Worm (Caenorhabditis elegans) whole organism, L2 larva: ENCODE measurements around the gene ugt-1.
A peak's percentile ranks its signal among the peaks of the same experiment; 100 is the strongest.

ENCODE experiments used
- C34F6.9 ChIP-seq: fragments of 150-350 bp; optimal IDR thresholded peaks from 2 replicates; lab custom pipeline; 2014; ENCODE audit warnings: missing biosample characterization, missing genetic modification characterization
- R02D3.7 ChIP-seq: fragments of 150-350 bp; optimal IDR thresholded peaks from 2 replicates; lab custom pipeline; 2014; ENCODE audit warnings: missing biosample characterization, missing genetic modification characterization
- ZK546.5 ChIP-seq: sonication (generic microtip); optimal IDR thresholded peaks from 2 replicates; lab custom pipeline; 2017; ENCODE audit warnings: missing biosample characterization, missing genetic modification characterization
- alr-1 ChIP-seq: fragments of 150-350 bp; optimal IDR thresholded peaks from 2 replicates; lab custom pipeline; 2014; ENCODE audit warnings: missing biosample characterization, missing genetic modification characterization
- aly-2 ChIP-seq: fragments of 150-350 bp; optimal IDR thresholded peaks from 2 replicates; lab custom pipeline; 2014; ENCODE audit warnings: missing biosample characterization, missing genetic modification characterization
- blmp-1 ChIP-seq: sonication (generic microtip); optimal IDR thresholded peaks from 2 replicates; lab custom pipeline; 2017; ENCODE audit warnings: missing genetic modification characterization, mild to moderate bottlenecking, missing compliant biosample characterization, antibody characterized with exemption, moderate library complexity; ENCODE audit not compliant: insufficient read depth
- ceh-82 ChIP-seq: fragments of 150-350 bp; optimal IDR thresholded peaks from 2 replicates; lab custom pipeline; 2014; ENCODE audit warnings: missing biosample characterization, missing genetic modification characterization
- crh-2 ChIP-seq: sonication (generic microtip); optimal IDR thresholded peaks from 2 replicates; lab custom pipeline; 2017; ENCODE audit warnings: missing biosample characterization, missing genetic modification characterization
- dmd-4 ChIP-seq: sonication (generic microtip); optimal IDR thresholded peaks from 2 replicates; lab custom pipeline; 2017; ENCODE audit warnings: missing biosample characterization, missing genetic modification characterization
- elt-3 ChIP-seq: sonication (generic microtip); optimal IDR thresholded peaks from 2 replicates; lab custom pipeline; 2017; ENCODE audit warnings: missing biosample characterization, missing genetic modification characterization
- fos-1 ChIP-seq: fragments of 150-350 bp; optimal IDR thresholded peaks from 2 replicates; lab custom pipeline; 2014; ENCODE audit warnings: missing biosample characterization, missing genetic modification characterization
- gmeb-1 ChIP-seq: fragments of 150-350 bp; optimal IDR thresholded peaks from 2 replicates; lab custom pipeline; 2014; ENCODE audit warnings: missing biosample characterization, missing genetic modification characterization
- lin-13 ChIP-seq: fragments of 150-350 bp; optimal IDR thresholded peaks from 2 replicates; lab custom pipeline; 2014; ENCODE audit warnings: missing biosample characterization, missing genetic modification reagents, missing genetic modification characterization
- lsy-2 ChIP-seq, 2 experiments: fragments of 150-350 bp in 1 of 2; sonication (generic microtip) in 1 of 2; optimal IDR thresholded peaks; 2 replicates each; lab custom pipeline; 2014 to 2017; ENCODE audit warnings: missing biosample characterization in 2 of 2, missing genetic modification characterization in 2 of 2
- mdl-1 ChIP-seq, 2 experiments: fragments of 150-350 bp in 1 of 2; sonication (generic microtip) in 1 of 2; optimal IDR thresholded peaks; 2 replicates each; lab custom pipeline; 2017; ENCODE audit warnings: missing biosample characterization in 2 of 2, missing genetic modification characterization in 2 of 2
- nhr-10 ChIP-seq: sonication (generic microtip); optimal IDR thresholded peaks from 2 replicates; lab custom pipeline; 2017; ENCODE audit warnings: missing biosample characterization, missing genetic modification characterization
- nhr-11 ChIP-seq: fragments of 150-350 bp; optimal IDR thresholded peaks from 2 replicates; lab custom pipeline; 2014; ENCODE audit warnings: missing biosample characterization, missing genetic modification characterization
- nhr-12 ChIP-seq: fragments of 150-350 bp; optimal IDR thresholded peaks from 2 replicates; lab custom pipeline; 2014; ENCODE audit warnings: missing biosample characterization, missing genetic modification characterization
- nhr-129 ChIP-seq: fragments of 150-350 bp; optimal IDR thresholded peaks from 2 replicates; lab custom pipeline; 2014; ENCODE audit warnings: missing biosample characterization, missing genetic modification characterization
- nhr-23 ChIP-seq: fragments of 150-350 bp; optimal IDR thresholded peaks from 2 replicates; lab custom pipeline; 2014; ENCODE audit warnings: missing biosample characterization, missing genetic modification reagents, missing genetic modification characterization
- nhr-25 ChIP-seq: fragments of 150-350 bp; sonication (generic microtip); optimal IDR thresholded peaks from 3 replicates; lab custom pipeline; 2014; ENCODE audit warnings: missing biosample characterization, missing genetic modification characterization
- nhr-77 ChIP-seq: fragments of 150-350 bp; optimal IDR thresholded peaks from 2 replicates; lab custom pipeline; 2014; ENCODE audit warnings: missing biosample characterization, missing genetic modification characterization
- peb-1 ChIP-seq: fragments of 150-350 bp; optimal IDR thresholded peaks from 2 replicates; lab custom pipeline; 2014; ENCODE audit warnings: missing biosample characterization, missing genetic modification characterization
- sem-4 ChIP-seq: fragments of 150-350 bp; optimal IDR thresholded peaks from 2 replicates; lab custom pipeline; 2014; ENCODE audit warnings: missing biosample characterization, missing genetic modification reagents, missing genetic modification characterization
- sma-3 ChIP-seq: sonication (generic microtip); optimal IDR thresholded peaks from 2 replicates; lab custom pipeline; 2016; ENCODE audit warnings: missing genetic modification reagents, missing genetic modification characterization, missing compliant biosample characterization
- sma-9 ChIP-seq, 2 experiments: fragments of 150-350 bp in 1 of 2; sonication (generic microtip) in 1 of 2; optimal IDR thresholded peaks; 2 replicates each; lab custom pipeline; 2014 to 2016; ENCODE audit warnings: missing genetic modification characterization in 2 of 2, mild to moderate bottlenecking in 1 of 2, missing biosample characterization in 1 of 2, missing compliant biosample characterization in 1 of 2, missing genetic modification reagents in 1 of 2, moderate library complexity in 1 of 2
- snpc-4 ChIP-seq: fragments of 150-350 bp; optimal IDR thresholded peaks from 2 replicates; lab custom pipeline; 2014; ENCODE audit warnings: missing biosample characterization, missing genetic modification characterization
- unc-39 ChIP-seq: fragments of 150-350 bp; optimal IDR thresholded peaks from 2 replicates; lab custom pipeline; 2014; ENCODE audit warnings: missing biosample characterization, missing genetic modification characterization
- unc-62 ChIP-seq: fragments of 150-350 bp; optimal IDR thresholded peaks from 2 replicates; lab custom pipeline; 2014; ENCODE audit warnings: missing biosample characterization, missing genetic modification reagents, missing genetic modification characterization
- zag-1 ChIP-seq: fragments of 150-350 bp; optimal IDR thresholded peaks from 2 replicates; lab custom pipeline; 2014; ENCODE audit warnings: missing biosample characterization, missing genetic modification characterization
- ztf-11 ChIP-seq: sonication (generic microtip); optimal IDR thresholded peaks from 2 replicates; lab custom pipeline; 2017; ENCODE audit warnings: missing biosample characterization, missing genetic modification characterization
- ztf-4 ChIP-seq: fragments of 150-350 bp; optimal IDR thresholded peaks from 2 replicates; lab custom pipeline; 2014; ENCODE audit warnings: missing biosample characterization, missing genetic modification characterization

Gene ugt-1

ce11 chrV:10371951-10372350, 23.5 kb upstream of the ugt-1 start, which contains the start of gene ugt-49:
TSS of gene ugt-49 (plus strand) at chrV:10372321.
- TF ChIP-seq nhr-129 (tag; lab: Kevin White, UChicago), result no peak
- TF ChIP-seq unc-39 (tag; lab: Kevin White, UChicago), result no peak
- TF ChIP-seq lin-13 (GFP tag; lab: Kevin White, UChicago), result no peak
- peak; percentile 60 for TF ChIP-seq fos-1 (tag; lab: Kevin White, UChicago)

ce11 chrV:10379293-10379692, 16.2 kb upstream of the ugt-1 start, which contains the start of gene AC3.12:
TSS of gene AC3.12 (minus strand) at chrV:10379393.
- TF ChIP-seq ZK546.5 (tag; lab: Kevin White, UChicago) (no peak), gmeb-1 (tag; lab: Kevin White, UChicago) (no peak), unc-62 (no peak), unc-39 (tag; lab: Kevin White, UChicago) (no peak), peb-1 (tag; lab: Kevin White, UChicago) (no peak), ceh-82 (tag; lab: Kevin White, UChicago) (no peak), sem-4 (tag; lab: Kevin White, UChicago) (no peak), sma-3 (GFP tag; lab: Kevin White, UChicago) (no peak), mdl-1 (tag; optimal IDR thresholded peaks at IDR 0.05; lab: Kevin White, UChicago) (no peak), nhr-12 (tag; lab: Kevin White, UChicago) (no peak), nhr-25 (tag; lab: Kevin White, UChicago) (no peak), ztf-4 (no peak), elt-3 (tag; lab: Kevin White, UChicago) (no peak), lsy-2 (tag; optimal IDR thresholded peaks at IDR 0.05; lab: Kevin White, UChicago) (no peak), R02D3.7 (no peak), nhr-10 (tag; lab: Kevin White, UChicago) (no peak), lin-13 (GFP tag; lab: Kevin White, UChicago) (no peak), nhr-23 (tag; lab: Kevin White, UChicago) (no peak), dmd-4 (tag; lab: Kevin White, UChicago) (no peak)

ce11 chrV:10379761-10380160, 15.7 kb upstream of the ugt-1 start:
- TF ChIP-seq ZK546.5 (tag; lab: Kevin White, UChicago), result no peak
- no peak for TF ChIP-seq unc-39 (tag; lab: Kevin White, UChicago)
- TF ChIP-seq ztf-11 (tag; lab: Kevin White, UChicago), result no peak
- no peak for TF ChIP-seq nhr-11 (tag; lab: Kevin White, UChicago)
- TF ChIP-seq nhr-77 (tag; lab: Kevin White, UChicago), result no peak
- TF ChIP-seq nhr-129 (tag; lab: Kevin White, UChicago), result no peak
- no peak for TF ChIP-seq alr-1 (tag; lab: Kevin White, UChicago)
- TF ChIP-seq sma-3 (GFP tag; lab: Kevin White, UChicago), result no peak
- no peak for TF ChIP-seq blmp-1 (tag; lab: Kevin White, UChicago)
- no peak for TF ChIP-seq crh-2
- no peak for TF ChIP-seq sem-4 (tag; lab: Kevin White, UChicago)
- TF ChIP-seq sma-9 (GFP tag; optimal IDR thresholded peaks at IDR 0.05; lab: Kevin White, UChicago), result no peak
- TF ChIP-seq sma-9 (tag; optimal IDR thresholded peaks at IDR 0.05; lab: Kevin White, UChicago), result no peak
- TF ChIP-seq aly-2 (tag; lab: Kevin White, UChicago), result no peak

ce11 chrV:10381726-10382125, 13.7 kb upstream of the ugt-1 start, which contains the start of gene abu-1:
TSS of gene abu-1 (minus strand) at chrV:10381826.
- no peak for TF ChIP-seq blmp-1 (tag; lab: Kevin White, UChicago)
- no peak for TF ChIP-seq zag-1 (tag; lab: Kevin White, UChicago)
- TF ChIP-seq mdl-1 (tag; optimal IDR thresholded peaks at IDR 0.05; lab: Kevin White, UChicago), result no peak
- TF ChIP-seq dmd-4 (tag; lab: Kevin White, UChicago), result no peak
- no peak for TF ChIP-seq gmeb-1 (tag; lab: Kevin White, UChicago)

ce11 chrV:10382142-10382541, 13.3 kb upstream of the ugt-1 start, which contains the start of gene pqn-2:
TSS of gene pqn-2 (plus strand) at chrV:10382442.
- TF ChIP-seq snpc-4 (tag; lab: Kevin White, UChicago) (no peak), nhr-23 (tag; lab: Kevin White, UChicago) (no peak), C34F6.9 (tag; lab: Kevin White, UChicago) (no peak), nhr-25 (tag; lab: Kevin White, UChicago) (no peak), nhr-12 (tag; lab: Kevin White, UChicago) (no peak)
